Fruit fly (Drosophila melanogaster): ENCODE results near the gene Dic4.

dm6 chr3L:18667115-18667514 is 31.1 kb downstream of the Dic4 start, which contains the start of gene CG42495:
- TF ChIP-seq psq (optimal IDR thresholded peaks at IDR 0.05): no peak
- TF ChIP-seq usp (GFP tag; optimal IDR thresholded peaks at IDR 0.05): no peak
- TF ChIP-seq CG8478 (optimal IDR thresholded peaks at IDR 0.05): no peak
- no peak for TF ChIP-seq pan (optimal IDR thresholded peaks at IDR 0.05)
- no peak for TF ChIP-seq Dll (optimal IDR thresholded peaks at IDR 0.05)

Data from whole organism.